Worm (Caenorhabditis elegans): ENCODE data around the gene nrf-6.
A peak's percentile ranks its signal among the peaks of the same experiment; 100 is the strongest.

The nrf-6 gene

DNA sequence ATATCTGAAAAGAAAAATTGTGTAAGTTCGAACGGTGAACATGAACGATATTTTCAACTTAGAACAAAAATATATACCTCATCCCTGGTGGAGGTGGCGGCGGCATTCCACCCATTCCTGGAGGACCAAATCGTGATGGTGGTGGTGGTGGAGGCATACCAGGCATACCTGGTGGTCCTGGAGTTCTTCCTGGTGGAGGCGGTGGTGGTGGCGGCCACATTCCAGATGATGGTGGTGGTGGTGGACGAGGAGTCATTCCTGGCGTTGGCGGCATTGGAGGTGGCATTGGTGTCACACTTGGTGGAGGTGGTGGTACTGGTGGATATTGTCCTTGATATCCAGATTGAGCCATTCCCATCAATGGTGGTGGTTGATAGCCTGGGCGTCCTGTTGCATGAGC, 2.1 kb upstream of the nrf-6 start:
- TF ChIP-seq bed-3 (GFP tag; optimal IDR thresholded peaks at IDR 0.05) (no peak), ham-2 (GFP tag; optimal IDR thresholded peaks at IDR 0.05) (no peak), cnd-1 (tag; optimal IDR thresholded peaks at IDR 0.05) (no peak), sem-2 (GFP tag; optimal IDR thresholded peaks at IDR 0.05) (no peak), unc-62 (GFP tag; optimal IDR thresholded peaks at IDR 0.05) (no peak), lsy-2 (tag; optimal IDR thresholded peaks at IDR 0.05) (no peak), mls-2 (tag; optimal IDR thresholded peaks at IDR 0.05) (no peak), hlh-1 (tag; optimal IDR thresholded peaks at IDR 0.05) (no peak), flh-1 (GFP tag; optimal IDR thresholded peaks at IDR 0.05) (no peak)

DNA sequence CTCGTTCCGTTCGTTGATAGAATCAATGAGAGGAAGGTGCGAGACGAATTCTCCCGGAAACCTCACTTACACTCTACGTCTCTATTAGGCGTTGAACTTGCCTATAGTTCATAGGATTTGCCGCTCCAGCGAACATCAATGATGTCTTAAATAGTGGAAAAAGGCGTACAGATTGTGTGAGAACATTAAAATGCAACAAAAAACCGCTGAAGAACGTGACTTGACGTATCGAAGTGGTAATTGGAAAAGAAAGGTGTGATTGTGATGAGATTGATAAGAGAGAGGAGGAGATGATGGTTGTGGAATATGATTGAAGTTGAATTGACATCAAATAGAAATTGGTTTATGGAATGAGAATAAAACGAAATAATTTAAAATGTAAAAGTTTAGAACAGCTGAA, 1.5 kb upstream of the nrf-6 start:
- TF ChIP-seq ceh-83 (GFP tag; optimal IDR thresholded peaks at IDR 0.05): peak; percentile 7
- no peak for TF ChIP-seq unc-120 (tag; optimal IDR thresholded peaks at IDR 0.05; ENCODE audit: poor library complexity, severe bottlenecking)

DNA sequence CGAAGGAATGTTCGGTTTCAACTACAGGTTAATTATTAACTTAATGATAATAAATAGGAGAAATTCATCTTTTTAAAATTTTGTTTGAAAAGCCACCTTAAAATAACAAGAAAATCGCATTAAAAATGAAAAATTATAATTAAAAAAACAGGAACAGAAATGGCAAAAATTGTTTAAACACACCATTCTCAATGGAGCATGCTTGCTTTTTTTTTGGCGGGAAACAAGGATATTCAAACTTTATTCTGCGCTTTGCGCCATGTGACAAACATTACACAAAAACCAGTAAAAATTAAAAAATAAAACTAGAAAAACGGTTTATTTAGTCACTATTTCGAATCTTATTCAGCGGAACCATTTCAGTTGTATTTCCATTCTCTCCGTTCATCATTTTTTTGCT, 3.8 kb downstream of the nrf-6 start:
- TF ChIP-seq lin-32 (GFP tag; optimal IDR thresholded peaks at IDR 0.05) (no peak), ceh-39 (tag; optimal IDR thresholded peaks at IDR 0.05) (no peak)

DNA sequence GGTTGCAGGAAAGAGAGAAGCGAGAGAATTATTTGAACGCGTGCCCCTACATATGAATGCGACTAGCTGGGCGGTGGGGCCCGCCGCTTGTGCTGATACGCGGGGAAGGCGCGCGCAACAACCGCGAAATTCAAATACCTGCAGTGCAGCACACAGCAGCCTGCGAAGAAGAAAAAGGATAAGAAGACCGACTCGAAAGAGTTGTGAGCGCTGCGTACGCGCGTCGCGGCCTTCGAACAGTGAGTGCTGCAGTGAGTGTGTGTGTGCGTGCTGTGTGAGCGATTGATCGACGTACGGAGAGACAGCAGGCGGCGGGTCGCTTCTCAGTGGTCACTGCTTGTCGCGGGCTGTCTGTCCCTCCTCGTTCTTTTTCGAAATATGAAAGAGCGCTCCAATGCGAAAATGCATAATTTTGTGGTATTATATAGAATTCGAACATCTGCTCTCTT, 4.2 kb downstream of the nrf-6 start:
- TF ChIP-seq unc-39 (tag; optimal IDR thresholded peaks at IDR 0.05) (no peak), elt-3 (tag; optimal IDR thresholded peaks at IDR 0.05) (no peak), zip-8 (tag; optimal IDR thresholded peaks at IDR 0.05) (no peak), unc-120 (tag; optimal IDR thresholded peaks at IDR 0.05; ENCODE audit: poor library complexity, severe bottlenecking) (peak; percentile 80), ceh-39 (tag; optimal IDR thresholded peaks at IDR 0.05) (no peak), drap-1 (GFP tag; optimal IDR thresholded peaks at IDR 0.05) (peak; percentile 82), ces-1 (GFP tag; optimal IDR thresholded peaks at IDR 0.05) (peak; percentile 31), flh-1 (GFP tag; optimal IDR thresholded peaks at IDR 0.05) (peak; percentile 30), lsy-2 (tag; optimal IDR thresholded peaks at IDR 0.05) (peak; percentile 50), unc-62 (GFP tag; optimal IDR thresholded peaks at IDR 0.05) (peak; percentile 79), nhr-28 (tag; optimal IDR thresholded peaks at IDR 0.05) (no peak), ham-2 (GFP tag; optimal IDR thresholded peaks at IDR 0.05) (peak; percentile 91), nhr-237 (tag; optimal IDR thresholded peaks at IDR 0.05) (no peak), lin-13 (tag; optimal IDR thresholded peaks at IDR 0.05) (peak; percentile 84), nhr-76 (tag; optimal IDR thresholded peaks at IDR 0.05) (no peak), blmp-1 (tag; optimal IDR thresholded peaks at IDR 0.05) (no peak), M03D4.4 (tag; optimal IDR thresholded peaks at IDR 0.05) (peak; percentile 70), pha-4 (tag; optimal IDR thresholded peaks at IDR 0.05) (peak; percentile 85), snpc-4 (tag; optimal IDR thresholded peaks at IDR 0.05) (no peak), ceh-83 (GFP tag; optimal IDR thresholded peaks at IDR 0.05) (no peak), sem-2 (GFP tag; optimal IDR thresholded peaks at IDR 0.05) (no peak), hlh-1 (tag; optimal IDR thresholded peaks at IDR 0.05) (peak; percentile 75), ceh-43 (GFP tag; optimal IDR thresholded peaks at IDR 0.05) (no peak), mls-2 (tag; optimal IDR thresholded peaks at IDR 0.05) (peak; percentile 75), sptf-1 (tag; optimal IDR thresholded peaks at IDR 0.05) (peak; percentile 74), lin-32 (GFP tag; optimal IDR thresholded peaks at IDR 0.05) (peak; percentile 60), elt-1 (tag; optimal IDR thresholded peaks at IDR 0.05; ENCODE audit: borderline replicate concordance, insufficient read depth) (peak; percentile 33), cnd-1 (tag; optimal IDR thresholded peaks at IDR 0.05) (peak; percentile 61), nhr-2 (tag; optimal IDR thresholded peaks at IDR 0.05) (no peak), mab-5 (tag; optimal IDR thresholded peaks at IDR 0.05) (no peak), ztf-11 (tag; optimal IDR thresholded peaks at IDR 0.05) (peak; percentile 28), mep-1 (tag; optimal IDR thresholded peaks at IDR 0.05) (peak; percentile 25), nhr-12 (tag; optimal IDR thresholded peaks at IDR 0.05) (no peak), bed-3 (GFP tag; optimal IDR thresholded peaks at IDR 0.05) (no peak), tbx-8 (GFP tag; optimal IDR thresholded peaks at IDR 0.05) (peak; percentile 57)

Data from whole organism, mixed stage, embryonic.